Fruit fly (Drosophila melanogaster): ENCODE data around the gene CG7202.

DNA sequence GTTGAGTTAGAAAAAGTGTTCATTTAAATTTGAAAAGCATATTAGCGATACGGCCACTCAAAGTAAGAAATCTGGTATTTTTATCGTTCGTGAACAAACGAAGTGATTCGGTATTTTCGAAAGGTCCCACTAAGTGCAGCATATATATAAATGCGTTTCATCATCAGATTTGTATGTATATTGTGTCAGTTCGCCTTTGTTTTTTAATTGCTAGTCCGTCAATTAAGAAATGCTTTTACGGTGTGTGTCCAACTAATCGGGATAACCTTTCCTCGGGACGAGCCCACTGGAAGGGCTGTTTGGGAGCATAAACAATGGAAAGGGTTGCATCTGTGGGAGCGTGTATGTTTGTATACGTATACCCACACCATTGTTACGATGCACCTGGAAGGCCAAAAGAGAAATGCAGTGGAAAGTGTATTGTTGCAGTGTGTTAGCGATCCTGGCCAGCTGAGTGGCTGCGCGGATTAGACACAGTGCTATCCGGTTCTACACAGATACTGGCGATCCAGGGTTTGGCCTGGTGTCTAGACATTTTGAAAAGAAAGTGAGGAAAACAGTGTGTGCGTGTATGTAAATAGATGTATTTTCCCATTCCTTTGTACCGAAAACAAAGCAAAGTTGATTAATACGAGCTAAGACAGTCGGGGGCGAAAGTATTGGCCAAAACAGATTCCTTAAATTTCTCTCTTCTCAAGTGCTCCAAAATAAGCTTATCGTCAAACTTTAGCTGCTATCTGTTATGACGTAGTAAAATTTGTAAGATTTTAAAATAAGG lies 30.7 kb upstream of the CG7202 start, which contains the start of gene CG7611:
- TF ChIP-seq CG33017 (tag; optimal IDR thresholded peaks at IDR 0.05), result no peak
- TF ChIP-seq Mnt (GFP tag; optimal IDR thresholded peaks at IDR 0.05), result no peak

Measured in whole organism, adult.